Fruit fly (Drosophila melanogaster): ENCODE measurements around the gene CG13760.

Gene CG13760

dm6 chrX:2533843-2534473 lies 51.5 kb downstream of the CG13760 start (continued):
- TF ChIP-seq Usf (GFP tag; optimal IDR thresholded peaks at IDR 0.05) (no peak), CG9215 (GFP tag; IDR thresholded peaks at IDR 0.05) (peak; percentile 54; the same call in 1 of the 2 replicates), exex (tag; optimal IDR thresholded peaks at IDR 0.05) (no peak), sug (tag; optimal IDR thresholded peaks at IDR 0.05) (peak; percentile 8), Tbp (GFP tag; optimal IDR thresholded peaks at IDR 0.05) (no peak), CG33557 (GFP tag; optimal IDR thresholded peaks at IDR 0.05) (no peak), CG8924 (tag; optimal IDR thresholded peaks at IDR 0.05) (peak; percentile 24), chn (GFP tag; optimal IDR thresholded peaks at IDR 0.05) (peak; percentile 22), Mes4 (GFP tag; optimal IDR thresholded peaks at IDR 0.05) (no peak), Bdp1 (GFP tag; optimal IDR thresholded peaks at IDR 0.05) (no peak), fd3F (GFP tag; optimal IDR thresholded peaks at IDR 0.05) (peak; percentile 61), Hr3 (GFP tag; optimal IDR thresholded peaks at IDR 0.05) (peak; percentile 37), BEAF-32 (GFP tag; optimal IDR thresholded peaks at IDR 0.05) (no peak), CG2712 (tag; optimal IDR thresholded peaks at IDR 0.05) (peak; percentile 25), CG9609 (GFP tag; optimal IDR thresholded peaks at IDR 0.05) (peak; percentile 13), Meics (GFP tag; optimal IDR thresholded peaks at IDR 0.05) (peak; percentile 94), Dip3 (GFP tag; optimal IDR thresholded peaks at IDR 0.05) (peak; percentile 36), Myb (GFP tag; optimal IDR thresholded peaks at IDR 0.05) (peak; percentile 36), onecut (GFP tag; IDR thresholded peaks at IDR 0.05) (peak; percentile 49), chif (GFP tag; optimal IDR thresholded peaks at IDR 0.05) (peak; percentile 30 to 55), Asciz (GFP tag; optimal IDR thresholded peaks at IDR 0.05) (no peak), CG1233 (GFP tag; optimal IDR thresholded peaks at IDR 0.05) (no peak), Eip74EF (GFP tag; optimal IDR thresholded peaks at IDR 0.05) (no peak), scrt (GFP tag; optimal IDR thresholded peaks at IDR 0.05) (peak; percentile 34), CG15696 (tag; optimal IDR thresholded peaks at IDR 0.05) (no peak), sob (GFP tag; IDR thresholded peaks at IDR 0.05) (peak; percentile 68; the same call in 1 of the 2 replicates), CG9797 (GFP tag; optimal IDR thresholded peaks at IDR 0.05) (no peak), hth (optimal IDR thresholded peaks at IDR 0.05) (no peak), zfh2 (GFP tag; optimal IDR thresholded peaks at IDR 0.05) (peak; percentile 29), hkb (optimal IDR thresholded peaks at IDR 0.05) (no peak), hkb (GFP tag; IDR thresholded peaks at IDR 0.05) (peak; percentile 64), br (optimal IDR thresholded peaks at IDR 0.05) (no peak), BtbVII (GFP tag; optimal IDR thresholded peaks at IDR 0.05) (peak; percentile 18), CG16815 (GFP tag; optimal IDR thresholded peaks at IDR 0.05) (peak; percentile 31), CG15479 (GFP tag; optimal IDR thresholded peaks at IDR 0.05) (no peak), CG3281 (GFP tag; optimal IDR thresholded peaks at IDR 0.05) (peak; percentile 45), CG14965 (GFP tag; optimal IDR thresholded peaks at IDR 0.05; ENCODE audit: borderline replicate concordance) (no peak), CG17385 (GFP tag; optimal IDR thresholded peaks at IDR 0.05) (peak; percentile 42), abd-A (tag; optimal IDR thresholded peaks at IDR 0.05) (no peak), E2f1 (GFP tag; IDR thresholded peaks at IDR 0.05) (peak; percentile 65), CG8944 (GFP tag; optimal IDR thresholded peaks at IDR 0.05) (peak; percentile 57), Spps (tag; optimal IDR thresholded peaks at IDR 0.05) (no peak), H2.0 (GFP tag; IDR thresholded peaks at IDR 0.05) (peak; percentile 61), zfh1 (GFP tag; IDR thresholded peaks at IDR 0.05) (peak; percentile 61; the same call in 2 of the 3 replicates), kay (GFP tag; optimal IDR thresholded peaks at IDR 0.05) (no peak), Fer3 (tag; optimal IDR thresholded peaks at IDR 0.05) (peak; percentile 63), pnt (GFP tag; optimal IDR thresholded peaks at IDR 0.05) (peak; percentile 43), NC2α (GFP tag; optimal IDR thresholded peaks at IDR 0.05) (no peak), Rfx (GFP tag; IDR thresholded peaks at IDR 0.05) (peak; percentile 89), fd64A (GFP tag; optimal IDR thresholded peaks at IDR 0.05) (no peak), wdn (GFP tag; IDR thresholded peaks at IDR 0.05) (peak; percentile 53; the same call in 1 of the 2 replicates)

All from whole organism, embryonic.